Fruit fly (Drosophila melanogaster) whole organism, embryonic: Measurements from ENCODE around the gene PIG-B.

Experiments
- Adf1 ChIP-seq: fragments of 200-800 bp; sonication (Bioruptor generic); IDR thresholded peaks from 2 replicates; pipeline ENCODE4 v1.3.6; 2022; ENCODE audit warnings: missing biosample characterization, missing genetic modification characterization
- B-H2 ChIP-seq: fragments of 200-800 bp; sonication (Bioruptor generic); optimal IDR thresholded peaks from 2 replicates; lab custom pipeline; 2018; ENCODE audit warnings: missing biosample characterization, mild to moderate bottlenecking, missing genetic modification characterization
- CG10147 ChIP-seq: fragments of 200-800 bp; sonication (Bioruptor generic); optimal IDR thresholded peaks from 2 replicates; lab custom pipeline; 2019; ENCODE audit warnings: missing biosample characterization, mild to moderate bottlenecking, missing genetic modification characterization, moderate library complexity
- CG10654 ChIP-seq: fragments of 200-800 bp; sonication (Bioruptor generic); optimal IDR thresholded peaks from 2 replicates; lab custom pipeline; 2016; ENCODE audit warnings: missing biosample characterization, missing genetic modification characterization
- CG11247 ChIP-seq: fragments of 200-800 bp; sonication (Bioruptor generic); IDR thresholded peaks from 2 replicates; pipeline ENCODE4 v1.3.6; 2022; ENCODE audit warnings: missing biosample characterization, missing genetic modification characterization
- CG1233 ChIP-seq: fragments of 200-800 bp; sonication (Bioruptor generic); optimal IDR thresholded peaks from 4 replicates; lab custom pipeline; 2018; ENCODE audit warnings: missing biosample characterization, mild to moderate bottlenecking, missing genetic modification characterization
- CG14050 ChIP-seq: fragments of 200-800 bp; sonication (Bioruptor generic); IDR thresholded peaks from 3 replicates; pipeline ENCODE4 v1.3.6; 2022; ENCODE audit warnings: missing biosample characterization, missing genetic modification characterization
- CG17829 ChIP-seq: fragments of 200-800 bp; optimal IDR thresholded peaks from 2 replicates; lab custom pipeline; 2019; ENCODE audit warnings: missing biosample characterization, mild to moderate bottlenecking, missing genetic modification characterization, moderate library complexity
- CG18011 ChIP-seq: fragments of 200-800 bp; sonication (Bioruptor generic); optimal IDR thresholded peaks from 2 replicates; lab custom pipeline; 2017; ENCODE audit warnings: missing biosample characterization, missing genetic modification characterization, mild to moderate bottlenecking, moderate library complexity, missing genotype
- CG18764 ChIP-seq: fragments of 200-800 bp; sonication (Bioruptor generic); optimal IDR thresholded peaks from 3 replicates; lab custom pipeline; 2016; ENCODE audit warnings: missing biosample characterization, missing genetic modification characterization
- CG32772 ChIP-seq: fragments of 200-800 bp; sonication (Bioruptor generic); IDR thresholded peaks from 2 replicates; pipeline ENCODE4 v1.3.6; 2022; ENCODE audit warnings: missing biosample characterization, missing genetic modification characterization
- CG34224 ChIP-seq: fragments of 200-800 bp; sonication (Bioruptor generic); IDR thresholded peaks from 3 replicates; pipeline ENCODE4 v1.3.6; 2022; ENCODE audit warnings: missing biosample characterization, missing genetic modification characterization; ENCODE audit not compliant: partially characterized antibody
- CG6791 ChIP-seq: fragments of 200-800 bp; sonication (Bioruptor generic); IDR thresholded peaks from 3 replicates; pipeline ENCODE4 v1.3.6; 2022; ENCODE audit warnings: missing biosample characterization, missing genetic modification characterization; ENCODE audit not compliant: partially characterized antibody
- CG6813 ChIP-seq: fragments of 200-800 bp; sonication (Bioruptor generic); optimal IDR thresholded peaks from 2 replicates; lab custom pipeline; 2017; ENCODE audit warnings: missing biosample characterization, missing genetic modification characterization, mild to moderate bottlenecking, moderate library complexity, missing genetic modification reagents
- CG6854 ChIP-seq: fragments of 200-800 bp; sonication (Bioruptor generic); optimal IDR thresholded peaks from 3 replicates; lab custom pipeline; 2017; ENCODE audit warnings: missing biosample characterization, mild to moderate bottlenecking, missing genetic modification characterization
- CG7928 ChIP-seq: fragments of 200-800 bp; sonication (Bioruptor generic); optimal IDR thresholded peaks from 2 replicates; lab custom pipeline; 2017; ENCODE audit warnings: missing biosample characterization, mild to moderate bottlenecking, missing genetic modification characterization
- Drgx ChIP-seq: fragments of 200-800 bp; sonication (Bioruptor generic); IDR thresholded peaks from 2 replicates; pipeline ENCODE4 v1.3.6; 2022; ENCODE audit warnings: missing biosample characterization, missing genetic modification characterization
- HLH3B ChIP-seq: fragments of 200-800 bp; sonication (Bioruptor generic); IDR thresholded peaks from 2 replicates; pipeline ENCODE4 v1.3.6; 2022; ENCODE audit warnings: missing biosample characterization, missing genetic modification characterization
- Hmx ChIP-seq: fragments of 200-800 bp; sonication (Bioruptor generic); optimal IDR thresholded peaks from 2 replicates; lab custom pipeline; 2016; ENCODE audit warnings: missing biosample characterization, missing genetic modification characterization
- Hr78 ChIP-seq, 2 experiments: fragments of 200-800 bp in 1 of 2; fragments of >200 bp in 1 of 2; sonication (Bioruptor generic) in 1 of 2; optimal IDR thresholded peaks; 2 replicates each; lab custom pipeline; 2017 to 2019; ENCODE audit warnings: missing biosample characterization in 2 of 2, missing genetic modification characterization in 2 of 2, mild to moderate bottlenecking in 1 of 2, moderate library complexity in 1 of 2
- Mad ChIP-seq: fragments of 200-800 bp; sonication (Bioruptor generic); optimal IDR thresholded peaks from 2 replicates; lab custom pipeline; 2016; ENCODE audit warnings: missing biosample characterization, missing genetic modification characterization
- Opbp ChIP-seq: fragments of 200-800 bp; sonication (Bioruptor generic); IDR thresholded peaks from 3 replicates; pipeline ENCODE4 v1.3.6; 2022; ENCODE audit warnings: missing biosample characterization, missing genetic modification characterization; ENCODE audit not compliant: partially characterized antibody
- Ravus ChIP-seq: fragments of 200-800 bp; sonication (Bioruptor generic); IDR thresholded peaks from 2 replicates; pipeline ENCODE4 v1.3.6; 2022; ENCODE audit warnings: missing biosample characterization, missing genetic modification characterization
- Xbp1 ChIP-seq: fragments of 200-800 bp; sonication (Bioruptor generic); optimal IDR thresholded peaks from 3 replicates; lab custom pipeline; 2016; ENCODE audit warnings: missing biosample characterization, mild to moderate bottlenecking, missing genetic modification characterization
- ash1 ChIP-seq: fragments of 200-800 bp; sonication (Bioruptor generic); optimal IDR thresholded peaks from 2 replicates; lab custom pipeline; 2018; ENCODE audit warnings: missing biosample characterization, mild to moderate bottlenecking, missing genetic modification characterization
- bab2 ChIP-seq: fragments of 200-800 bp; sonication (Bioruptor generic); optimal IDR thresholded peaks from 2 replicates; lab custom pipeline; 2016; ENCODE audit warnings: missing biosample characterization, missing genetic modification characterization
- bbx ChIP-seq: fragments of 200-800 bp; sonication (Bioruptor generic); IDR thresholded peaks from 2 replicates; pipeline ENCODE4 v1.3.6; 2022; ENCODE audit warnings: missing biosample characterization, missing genetic modification characterization; ENCODE audit not compliant: partially characterized antibody
- cg ChIP-seq: fragments of 200-800 bp; sonication (Bioruptor generic); optimal IDR thresholded peaks from 3 replicates; lab custom pipeline; 2019; ENCODE audit warnings: missing biosample characterization, mild to moderate bottlenecking, missing genetic modification characterization, moderate library complexity
- chinmo ChIP-seq: fragments of 200-800 bp; sonication (Bioruptor generic); IDR thresholded peaks from 4 replicates; pipeline ENCODE4 v1.3.6; 2022; ENCODE audit warnings: missing biosample characterization, missing genetic modification characterization; ENCODE audit not compliant: partially characterized antibody
- corto ChIP-seq: fragments of 200-800 bp; sonication (Bioruptor generic); optimal IDR thresholded peaks from 2 replicates; lab custom pipeline; 2016; ENCODE audit warnings: missing biosample characterization, mild to moderate bottlenecking, missing genetic modification characterization, moderate library complexity
- da ChIP-seq: fragments of 200-800 bp; sonication (Bioruptor generic); optimal IDR thresholded peaks from 2 replicates; lab custom pipeline; 2016; ENCODE audit warnings: missing biosample characterization, missing genetic modification characterization
- dati ChIP-seq: fragments of 200-800 bp; sonication (Bioruptor generic); IDR thresholded peaks from 2 replicates; pipeline ENCODE4 v1.3.6; 2022; ENCODE audit warnings: missing biosample characterization, missing genetic modification characterization
- en ChIP-seq: fragments of 200-800 bp; sonication (Bioruptor generic); optimal IDR thresholded peaks from 2 replicates; lab custom pipeline; 2016; ENCODE audit warnings: missing biosample characterization, missing genetic modification characterization
- grn ChIP-seq: fragments of 200-800 bp; sonication (Bioruptor generic); optimal IDR thresholded peaks from 3 replicates; lab custom pipeline; 2017; ENCODE audit warnings: missing biosample characterization, missing genetic modification characterization
- gt ChIP-seq: fragments of 200-800 bp; sonication (Bioruptor generic); IDR thresholded peaks from 2 replicates; pipeline ENCODE4 v1.3.6; 2022; ENCODE audit warnings: missing biosample characterization, missing genetic modification characterization
- hbn ChIP-seq: fragments of 200-800 bp; sonication (Bioruptor generic); IDR thresholded peaks from 2 replicates; pipeline ENCODE4 v1.3.6; 2022; ENCODE audit warnings: missing biosample characterization, missing genetic modification characterization; ENCODE audit not compliant: partially characterized antibody
- kah ChIP-seq: fragments of 200-800 bp; sonication (Bioruptor generic); optimal IDR thresholded peaks from 2 replicates; lab custom pipeline; 2018; ENCODE audit warnings: missing biosample characterization, mild to moderate bottlenecking, missing genetic modification characterization
- kni ChIP-seq: fragments of 200-800 bp; sonication (Bioruptor generic); optimal IDR thresholded peaks from 3 replicates; lab custom pipeline; 2017; ENCODE audit warnings: mild to moderate bottlenecking, missing biosample characterization, missing genetic modification reagents, missing genetic modification characterization
- phol ChIP-seq: fragments of 200-800 bp; sonication (Bioruptor generic); optimal IDR thresholded peaks from 3 replicates; lab custom pipeline; 2018; ENCODE audit warnings: missing biosample characterization, mild to moderate bottlenecking, missing genetic modification characterization, moderate library complexity
- scrt ChIP-seq: fragments of 200-800 bp; sonication (Bioruptor generic); optimal IDR thresholded peaks from 2 replicates; lab custom pipeline; 2018; ENCODE audit warnings: missing biosample characterization, mild to moderate bottlenecking, missing genetic modification characterization, moderate library complexity
- sens ChIP-seq: fragments of 200-800 bp; sonication (Bioruptor generic); peaks from one replicate; lab custom pipeline; 2016; ENCODE audit warnings: missing biosample characterization, missing genetic modification characterization
- sr ChIP-seq: fragments of 200-800 bp; sonication (Bioruptor generic); IDR thresholded peaks from 3 replicates; pipeline ENCODE4 v1.3.6; 2022; ENCODE audit warnings: missing biosample characterization, missing genetic modification characterization
- ssp ChIP-seq: fragments of 200-800 bp; sonication (Bioruptor generic); IDR thresholded peaks from 2 replicates; pipeline ENCODE4 v1.3.6; 2022; ENCODE audit warnings: missing biosample characterization, missing genetic modification characterization
- tap ChIP-seq: fragments of 200-800 bp; optimal IDR thresholded peaks from 3 replicates; lab custom pipeline; 2019; ENCODE audit warnings: missing biosample characterization, mild to moderate bottlenecking, missing genetic modification characterization, moderate library complexity
- tgo ChIP-seq: fragments of 200-800 bp; sonication (Bioruptor generic); IDR thresholded peaks from 3 replicates; pipeline ENCODE4 v1.3.6; 2022; ENCODE audit warnings: missing biosample characterization, missing genetic modification characterization
- tio ChIP-seq: fragments of 200-800 bp; sonication (Bioruptor generic); optimal IDR thresholded peaks from 2 replicates; lab custom pipeline; 2017; ENCODE audit warnings: missing biosample characterization, missing genetic modification characterization, inconsistent platforms
- twi ChIP-seq: fragments of 200-800 bp; optimal IDR thresholded peaks from 2 replicates; lab custom pipeline; 2019; ENCODE audit warnings: missing biosample characterization, mild to moderate bottlenecking, missing genetic modification characterization, moderate library complexity
- tx ChIP-seq: fragments of 200-800 bp; sonication (Bioruptor generic); optimal IDR thresholded peaks from 2 replicates; lab custom pipeline; 2016; ENCODE audit warnings: missing biosample characterization, missing genetic modification characterization
- zen2 ChIP-seq: fragments of 200-800 bp; sonication (Bioruptor generic); IDR thresholded peaks from 3 replicates; pipeline ENCODE4 v1.3.6; 2022; ENCODE audit warnings: missing biosample characterization, missing genetic modification characterization; ENCODE audit not compliant: partially characterized antibody
- zfh1 ChIP-seq: fragments of 200-800 bp; sonication (Bioruptor generic); IDR thresholded peaks from 3 replicates; pipeline ENCODE4 v1.3.6; 2022; ENCODE audit warnings: missing biosample characterization, missing genetic modification characterization

Gene PIG-B

DNA sequence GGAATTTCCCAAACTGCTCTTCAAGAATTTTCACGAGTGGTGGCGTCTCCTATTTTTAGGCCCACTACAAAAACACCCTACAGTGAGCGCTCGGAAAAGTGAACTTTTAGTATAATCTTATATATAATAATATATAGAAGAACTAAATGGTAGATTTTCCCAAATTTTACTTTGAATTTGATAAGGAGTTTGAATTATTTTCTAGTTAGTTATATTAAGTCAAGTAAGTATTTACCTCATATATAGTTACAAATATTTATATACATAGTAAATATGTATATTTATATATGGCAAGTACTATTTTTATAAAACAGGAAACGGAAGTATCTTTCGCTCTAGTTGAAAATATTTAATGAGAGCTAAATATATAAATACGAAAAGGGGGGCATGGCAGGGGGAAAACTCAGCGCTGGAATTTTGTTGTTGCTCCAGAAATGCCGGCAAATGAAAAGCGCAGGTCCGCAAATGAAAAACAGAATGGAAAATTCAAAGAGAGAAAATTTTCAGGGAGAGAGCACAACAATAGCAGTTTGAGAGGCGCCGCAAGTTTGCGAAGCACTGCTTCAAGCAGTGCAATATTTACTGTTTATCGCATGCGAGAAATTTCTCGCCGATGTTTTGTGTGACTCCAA is 22.2 kb upstream of the PIG-B start (continued):
- TF ChIP-seq Xbp1 (GFP tag; lab: Kevin White, UChicago) (no peak), Mad (GFP tag; lab: Kevin White, UChicago) (no peak), gt (GFP tag; lab: Robert Waterston, UW) (no peak), zen2 (no peak), Hmx (GFP tag; lab: Kevin White, UChicago) (no peak), bbx (GFP tag; lab: Robert Waterston, UW) (peak; percentile 78), da (GFP tag; lab: Kevin White, UChicago) (no peak), sens (GFP tag; lab: Kevin White, UChicago) (peak; percentile 28), Hr78 (GFP tag; optimal IDR thresholded peaks at IDR 0.05; lab: Kevin White, UChicago) (no peak), dati (GFP tag; lab: Robert Waterston, UW) (no peak), Ravus (GFP tag; lab: Robert Waterston, UW) (no peak), CG18764 (GFP tag; lab: Kevin White, UChicago) (no peak), hbn (GFP tag; lab: Robert Waterston, UW) (peak; percentile 22; the same call in 1 of the 2 replicates), sr (GFP tag; lab: Robert Waterston, UW) (no peak), kni (GFP tag; lab: Kevin White, UChicago) (no peak), corto (GFP tag; lab: Kevin White, UChicago) (no peak), tio (GFP tag; lab: Kevin White, UChicago) (no peak), HLH3B (GFP tag; lab: Robert Waterston, UW) (no peak), CG10654 (GFP tag; lab: Kevin White, UChicago) (no peak), ash1 (no peak), CG1233 (no peak), CG6813 (GFP tag; lab: Kevin White, UChicago) (no peak), kah (GFP tag; lab: Kevin White, UChicago) (peak; percentile 0), grn (GFP tag; lab: Kevin White, UChicago) (no peak), ssp (GFP tag; lab: Robert Waterston, UW) (no peak), CG11247 (GFP tag; lab: Robert Waterston, UW) (peak; percentile 7; the same call in 1 of the 2 replicates), CG17829 (peak; percentile 37), CG6854 (GFP tag; lab: Kevin White, UChicago) (peak; percentile 83), bab2 (GFP tag; lab: Kevin White, UChicago) (no peak), CG34224 (peak; percentile 66), CG10147 (no peak), phol (peak; percentile 16), CG6791 (GFP tag; lab: Robert Waterston, UW) (peak; percentile 70), en (GFP tag; lab: Kevin White, UChicago) (no peak), tx (GFP tag; lab: Kevin White, UChicago) (no peak), CG14050 (GFP tag; lab: Robert Waterston, UW) (no peak), CG32772 (GFP tag; lab: Robert Waterston, UW) (no peak), zfh1 (GFP tag; lab: Robert Waterston, UW) (peak; percentile 62), cg (GFP tag; lab: Kevin White, UChicago) (no peak), twi (tag; lab: Kevin White, UChicago) (no peak), Opbp (GFP tag; lab: Robert Waterston, UW) (peak; percentile 79), chinmo (peak; percentile 86; the same call in 2 of the 4 replicates), Adf1 (GFP tag; lab: Robert Waterston, UW) (no peak), scrt (GFP tag; lab: Kevin White, UChicago) (peak; percentile 31), tap (tag; lab: Kevin White, UChicago) (peak; percentile 27), CG7928 (GFP tag; lab: Kevin White, UChicago) (no peak), Drgx (GFP tag; lab: Robert Waterston, UW) (peak; percentile 17; the same call in 1 of the 2 replicates), CG18011 (GFP tag; lab: Kevin White, UChicago) (no peak), tgo (GFP tag; lab: Robert Waterston, UW) (no peak), B-H2 (GFP tag; lab: Kevin White, UChicago) (peak; percentile 3)
